Worm (Caenorhabditis elegans) whole organism, L4 larva: ENCODE measurements around the gene sdz-38.

ENCODE experiments used
- F26F4.8 ChIP-seq: fragments of 200-800 bp; sonication (Bioruptor generic); conservative IDR thresholded peaks from 2 replicates; pipeline ENCODE4 v1.3.6; 2022; ENCODE audit warnings: missing genetic modification characterization, missing compliant biosample characterization
- F37D6.2 ChIP-seq: sonication (generic microtip); optimal IDR thresholded peaks from 2 replicates; lab custom pipeline; 2016; ENCODE audit warnings: mild to moderate bottlenecking, missing genetic modification characterization, missing compliant biosample characterization
- F49E8.2 ChIP-seq: sonication (generic microtip); optimal IDR thresholded peaks from 2 replicates; lab custom pipeline; 2016; ENCODE audit warnings: missing compliant biosample characterization, mild to moderate bottlenecking, missing genetic modification characterization, borderline replicate concordance
- R02D3.7 ChIP-seq: fragments of 150-350 bp; sonication (generic microtip); optimal IDR thresholded peaks from 3 replicates; lab custom pipeline; 2014; ENCODE audit warnings: missing biosample characterization, missing genetic modification characterization
- ZK546.5 ChIP-seq, 2 experiments: sonication (generic microtip); optimal IDR thresholded peaks; 2 replicates each; lab custom pipeline; 2017; ENCODE audit warnings: missing biosample characterization in 2 of 2, missing genetic modification characterization in 2 of 2
- ama-1 ChIP-seq: fragments of 150-350 bp; optimal IDR thresholded peaks from 2 replicates; lab custom pipeline; 2014; ENCODE audit warnings: inconsistent platforms, mixed read lengths
- ceh-20 ChIP-seq: fragments of 200-800 bp; sonication (Bioruptor generic); IDR thresholded peaks from 2 replicates; pipeline ENCODE4 v1.3.6; 2022; ENCODE audit warnings: missing genetic modification reagents, missing genetic modification characterization, missing compliant biosample characterization
- ceh-32 ChIP-seq: sonication (generic microtip); optimal IDR thresholded peaks from 2 replicates; lab custom pipeline; 2016; ENCODE audit warnings: mild to moderate bottlenecking, missing genetic modification characterization, missing compliant biosample characterization; ENCODE audit not compliant: poor library complexity
- ceh-44 ChIP-seq: fragments of 200-800 bp; sonication (Bioruptor generic); IDR thresholded peaks from 2 replicates; pipeline ENCODE4 v1.3.6; 2022; ENCODE audit warnings: missing genetic modification reagents, missing genetic modification characterization, missing compliant biosample characterization
- ceh-82 ChIP-seq: sonication (generic microtip); optimal IDR thresholded peaks from 2 replicates; lab custom pipeline; 2017; ENCODE audit warnings: missing biosample characterization, missing genetic modification characterization
- daf-19 ChIP-seq: fragments of 200-800 bp; sonication (Bioruptor generic); conservative IDR thresholded peaks from 2 replicates; pipeline ENCODE4 v1.3.6; 2022; ENCODE audit warnings: missing genetic modification characterization, missing compliant biosample characterization
- daf-8 ChIP-seq: fragments of 200-800 bp; sonication (Bioruptor generic); IDR thresholded peaks from 2 replicates; pipeline ENCODE4 v1.3.6; 2022; ENCODE audit warnings: missing genetic modification characterization, missing compliant biosample characterization
- dmd-6 ChIP-seq: fragments of 200-800 bp; sonication (Bioruptor generic); IDR thresholded peaks from 2 replicates; pipeline ENCODE4 v1.3.6; 2022; ENCODE audit warnings: missing genetic modification reagents, missing genetic modification characterization, missing compliant biosample characterization
- dmd-9 ChIP-seq: fragments of 200-800 bp; sonication (Bioruptor generic); IDR thresholded peaks from 2 replicates; pipeline ENCODE4 v1.3.6; 2022; ENCODE audit warnings: missing genetic modification reagents, missing genetic modification characterization, missing compliant biosample characterization
- dpl-1 ChIP-seq: fragments of 150-350 bp; optimal IDR thresholded peaks from 2 replicates; lab custom pipeline; 2014; ENCODE audit warnings: missing biosample characterization, missing genetic modification reagents, missing genetic modification characterization
- fkh-10 ChIP-seq: fragments of 150-350 bp; optimal IDR thresholded peaks from 2 replicates; lab custom pipeline; 2014; ENCODE audit warnings: missing biosample characterization, missing genetic modification reagents, missing genetic modification characterization
- gei-8 ChIP-seq: fragments of 200-800 bp; sonication (Bioruptor generic); optimal IDR thresholded peaks from 2 replicates; lab custom pipeline; 2018; ENCODE audit warnings: mild to moderate bottlenecking, missing genetic modification characterization, missing compliant biosample characterization
- hlh-11 ChIP-seq: fragments of 200-800 bp; sonication (Bioruptor generic); optimal IDR thresholded peaks from 2 replicates; lab custom pipeline; 2018; ENCODE audit warnings: mild to moderate bottlenecking, missing genetic modification characterization, missing compliant biosample characterization
- hlh-30 ChIP-seq: sonication (generic microtip); optimal IDR thresholded peaks from 2 replicates; lab custom pipeline; 2017; ENCODE audit warnings: antibody characterized with exemption, mild to moderate bottlenecking, missing genetic modification characterization, missing compliant biosample characterization; ENCODE audit not compliant: insufficient read depth
- lim-7 ChIP-seq: fragments of 200-800 bp; sonication (Bioruptor generic); IDR thresholded peaks from 2 replicates; pipeline ENCODE4 v1.3.6; 2022; ENCODE audit warnings: missing genetic modification characterization, missing compliant biosample characterization
- lin-1 ChIP-seq: fragments of 200-800 bp; sonication (Bioruptor generic); IDR thresholded peaks from 2 replicates; pipeline ENCODE4 v1.3.6; 2022; ENCODE audit warnings: missing genetic modification reagents, missing genetic modification characterization, missing compliant biosample characterization
- lin-13 ChIP-seq: fragments of 150-350 bp; optimal IDR thresholded peaks from 2 replicates; lab custom pipeline; 2014; ENCODE audit warnings: missing biosample characterization, missing genetic modification reagents, missing genetic modification characterization
- lin-29 ChIP-seq: fragments of 200-800 bp; sonication (Bioruptor generic); IDR thresholded peaks from 2 replicates; pipeline ENCODE4 v1.3.6; 2022; ENCODE audit warnings: missing genetic modification reagents, missing genetic modification characterization, missing compliant biosample characterization
- lin-38 ChIP-seq: fragments of 200-800 bp; sonication (Bioruptor generic); IDR thresholded peaks from 2 replicates; pipeline ENCODE4 v1.3.6; 2022; ENCODE audit warnings: missing genetic modification reagents, missing genetic modification characterization, missing compliant biosample characterization
- lin-39 ChIP-seq: fragments of 150-350 bp; optimal IDR thresholded peaks from 2 replicates; lab custom pipeline; 2014; ENCODE audit warnings: missing biosample characterization, missing genetic modification reagents, missing genetic modification characterization
- lsy-2 ChIP-seq, 2 experiments: fragments of 150-350 bp in 1 of 2; sonication (generic microtip) in 1 of 2; optimal IDR thresholded peaks; 2 replicates each; lab custom pipeline; 2014 to 2017; ENCODE audit warnings: missing biosample characterization in 2 of 2, missing genetic modification characterization in 2 of 2
- madf-5 ChIP-seq, 2 experiments: fragments of 200-800 bp; sonication (Bioruptor generic); IDR thresholded peaks; 2 replicates each; pipeline ENCODE4 v1.3.6; 2022; ENCODE audit warnings: missing compliant biosample characterization in 2 of 2, missing genetic modification characterization in 2 of 2
- mep-1 ChIP-seq: fragments of 150-350 bp; sonication (generic microtip); optimal IDR thresholded peaks from 3 replicates; lab custom pipeline; 2014; ENCODE audit warnings: missing biosample characterization, missing genetic modification characterization
- mxl-2 ChIP-seq: fragments of 200-800 bp; sonication (Bioruptor generic); conservative IDR thresholded peaks from 2 replicates; pipeline ENCODE4 v1.3.6; 2022; ENCODE audit warnings: missing genetic modification reagents, missing genetic modification characterization, missing compliant biosample characterization
- nhr-102 ChIP-seq: sonication (generic microtip); optimal IDR thresholded peaks from 2 replicates; lab custom pipeline; 2016; ENCODE audit warnings: mild to moderate bottlenecking, missing genetic modification characterization, moderate library complexity, missing compliant biosample characterization
- nhr-11 ChIP-seq: fragments of 150-350 bp; optimal IDR thresholded peaks from 2 replicates; lab custom pipeline; 2014; ENCODE audit warnings: missing biosample characterization, missing genetic modification characterization
- nhr-237 ChIP-seq: sonication (generic microtip); optimal IDR thresholded peaks from 2 replicates; lab custom pipeline; 2017; ENCODE audit warnings: missing biosample characterization, missing genetic modification characterization
- nhr-25 ChIP-seq: sonication (generic microtip); optimal IDR thresholded peaks from 2 replicates; lab custom pipeline; 2017; ENCODE audit warnings: missing genetic modification characterization, mild to moderate bottlenecking, missing compliant biosample characterization, antibody characterized with exemption, moderate library complexity, borderline replicate concordance; ENCODE audit not compliant: insufficient read depth
- nhr-41 ChIP-seq: fragments of 200-800 bp; sonication (Bioruptor generic); IDR thresholded peaks from 2 replicates; pipeline ENCODE4 v1.3.6; 2022; ENCODE audit warnings: missing genetic modification reagents, missing genetic modification characterization, missing compliant biosample characterization
- nhr-42 ChIP-seq: fragments of 200-800 bp; sonication (Bioruptor generic); IDR thresholded peaks from 2 replicates; pipeline ENCODE4 v1.3.6; 2022; ENCODE audit warnings: missing genetic modification characterization, missing compliant biosample characterization
- nhr-77 ChIP-seq: fragments of 150-350 bp; optimal IDR thresholded peaks from 2 replicates; lab custom pipeline; 2014; ENCODE audit warnings: missing biosample characterization, missing genetic modification characterization
- pha-4 ChIP-seq, 2 experiments: fragments of 150-350 bp in 1 of 2; fragments of 200-800 bp in 1 of 2; sonication (Bioruptor generic) in 1 of 2; IDR thresholded peaks in 1 of 2; optimal IDR thresholded peaks in 1 of 2; 2 replicates each; pipeline versions ENCODE4 v1.3.6 to Lab custom; 2014 to 2022; ENCODE audit warnings: missing genetic modification characterization in 2 of 2, missing genetic modification reagents in 2 of 2, missing biosample characterization in 1 of 2, missing compliant biosample characterization in 1 of 2
- rbr-2 ChIP-seq: sonication (generic microtip); optimal IDR thresholded peaks from 2 replicates; lab custom pipeline; 2016; ENCODE audit warnings: missing genotype, missing genetic modification characterization, missing compliant biosample characterization
- set-16 ChIP-seq: fragments of 200-800 bp; sonication (Bioruptor generic); IDR thresholded peaks from 2 replicates; pipeline ENCODE4 v1.3.6; 2022; ENCODE audit warnings: missing genetic modification reagents, missing genetic modification characterization, missing compliant biosample characterization
- skn-1 ChIP-seq: fragments of 150-350 bp; optimal IDR thresholded peaks from 2 replicates; lab custom pipeline; 2014; ENCODE audit warnings: missing biosample characterization, missing genetic modification characterization
- snpc-4 ChIP-seq: fragments of 150-350 bp; optimal IDR thresholded peaks from 2 replicates; lab custom pipeline; 2014; ENCODE audit warnings: missing biosample characterization, missing genetic modification characterization
- spr-1 ChIP-seq: sonication (generic microtip); optimal IDR thresholded peaks from 2 replicates; lab custom pipeline; 2016; ENCODE audit warnings: mild to moderate bottlenecking, missing genetic modification characterization, missing compliant biosample characterization
- spr-3 ChIP-seq: fragments of 200-800 bp; sonication (Bioruptor generic); optimal IDR thresholded peaks from 2 replicates; lab custom pipeline; 2018; ENCODE audit warnings: mild to moderate bottlenecking, missing genetic modification characterization, missing compliant biosample characterization
- tag-97 ChIP-seq: fragments of 200-800 bp; sonication (Bioruptor generic); IDR thresholded peaks from 2 replicates; pipeline ENCODE4 v1.3.6; 2022; ENCODE audit warnings: missing genetic modification characterization, missing compliant biosample characterization
- tra-1 ChIP-seq: fragments of 200-800 bp; sonication (Bioruptor generic); IDR thresholded peaks from 2 replicates; pipeline ENCODE4 v1.3.6; 2022; ENCODE audit warnings: missing genetic modification reagents, missing genetic modification characterization, missing compliant biosample characterization
- unc-130 ChIP-seq: sonication (generic microtip); optimal IDR thresholded peaks from 2 replicates; lab custom pipeline; 2016; ENCODE audit warnings: missing genetic modification reagents, missing genetic modification characterization, missing compliant biosample characterization
- unc-62 ChIP-seq, 3 experiments: fragments of 150-350 bp in 1 of 3; sonication (generic microtip); optimal IDR thresholded peaks in 2 of 3; peaks in 1 of 3; 1 replicate in 1 of 3; 2 replicates in 2 of 3; lab custom pipeline; 2014 to 2017; ENCODE audit warnings: missing biosample characterization in 3 of 3, missing genetic modification characterization in 3 of 3, missing genetic modification reagents in 3 of 3, missing genotype in 1 of 3
- vab-7 ChIP-seq: fragments of 200-800 bp; sonication (Bioruptor generic); IDR thresholded peaks from 2 replicates; pipeline ENCODE4 v1.3.6; 2022; ENCODE audit warnings: missing genetic modification reagents, missing genetic modification characterization, missing compliant biosample characterization
- zag-1 ChIP-seq: fragments of 150-350 bp; optimal IDR thresholded peaks from 2 replicates; lab custom pipeline; 2014; ENCODE audit warnings: missing biosample characterization, missing genetic modification characterization
- zip-2 ChIP-seq: fragments of 150-350 bp; optimal IDR thresholded peaks from 2 replicates; lab custom pipeline; 2014; ENCODE audit warnings: missing biosample characterization, missing genetic modification characterization

sdz-38 gene

ce11 chrII:9940430-9940829 is 41.2 kb downstream of the sdz-38 start, which contains the start of gene ufd-3 (continued):
- TF ChIP-seq lsy-2 (tag; optimal IDR thresholded peaks at IDR 0.05; lab: Kevin White, UChicago) (peak; percentile 38 to 92), R02D3.7 (tag; lab: Kevin White, UChicago) (no peak), F26F4.8 (GFP tag; lab: Robert Waterston, UW) (no peak), hlh-11 (tag; lab: Kevin White, UChicago) (peak; percentile 53), zip-2 (tag; lab: Kevin White, UChicago) (no peak), lin-39 (tag; lab: Kevin White, UChicago) (no peak), gei-8 (no peak), nhr-237 (tag; lab: Kevin White, UChicago) (no peak), set-16 (no peak), daf-19 (GFP tag; lab: Robert Waterston, UW) (no peak), nhr-25 (tag; lab: Kevin White, UChicago) (no peak), unc-130 (GFP tag; lab: Kevin White, UChicago) (peak; percentile 91), zag-1 (tag; lab: Kevin White, UChicago) (no peak), ceh-32 (tag; lab: Kevin White, UChicago) (no peak), mep-1 (peak; percentile 82), lin-13 (GFP tag; lab: Kevin White, UChicago) (peak; percentile 28), ceh-44 (GFP tag; lab: Robert Waterston, UW) (peak; percentile 22; the same call in 1 of the 2 replicates), lin-29 (no peak), nhr-102 (peak; percentile 46), lim-7 (GFP tag; lab: Robert Waterston, UW) (no peak), lin-1 (GFP tag; lab: Robert Waterston, UW) (no peak), tra-1 (GFP tag; lab: Robert Waterston, UW) (no peak; the same call in 1 of the 2 replicates), madf-5 (GFP tag; IDR thresholded peaks at IDR 0.05; lab: Robert Waterston, UW) (peak in 1 of 2 experiments; percentile 14; a peak in 1 of 4 replicates), nhr-77 (tag; lab: Kevin White, UChicago) (peak; percentile 19), ZK546.5 (tag; optimal IDR thresholded peaks at IDR 0.05; lab: Kevin White, UChicago) (no peak), spr-1 (tag; lab: Kevin White, UChicago) (no peak), vab-7 (GFP tag; lab: Robert Waterston, UW) (no peak), ceh-82 (tag; lab: Kevin White, UChicago) (no peak), nhr-42 (GFP tag; lab: Robert Waterston, UW) (no peak), F37D6.2 (tag; lab: Kevin White, UChicago) (peak; percentile 55), unc-62 (GFP tag; optimal IDR thresholded peaks at IDR 0.05 in 1 of 2; lab: Kevin White, UChicago) (peak in 1 of 2 experiments; percentile 89), unc-62 (tag; optimal IDR thresholded peaks at IDR 0.05; lab: Kevin White, UChicago) (no peak), snpc-4 (tag; lab: Kevin White, UChicago) (no peak), dpl-1 (GFP tag; lab: Kevin White, UChicago) (peak; percentile 98), skn-1 (tag; lab: Kevin White, UChicago) (no peak), dmd-9 (GFP tag; lab: Robert Waterston, UW) (peak; percentile 81), lin-38 (peak; percentile 76), ama-1 (lab: Kevin White, UChicago) (peak; percentile 63), ceh-20 (0 out of 2 replicates have a peak, but pooled peaks have one; percentile 18), F49E8.2 (tag; lab: Kevin White, UChicago) (peak; percentile 63), hlh-30 (tag; lab: Kevin White, UChicago) (peak; percentile 59), rbr-2 (tag; lab: Kevin White, UChicago) (peak; percentile 66), dmd-6 (GFP tag; lab: Robert Waterston, UW) (peak; percentile 63), nhr-11 (peak; percentile 82), pha-4 (GFP tag; IDR thresholded peaks at IDR 0.05; lab: Robert Waterston, UW) (peak; percentile 46; the same call in 1 of the 2 replicates), pha-4 (tag; optimal IDR thresholded peaks at IDR 0.05; lab: Kevin White, UChicago) (peak; percentile 59), daf-8 (GFP tag; lab: Robert Waterston, UW) (no peak), fkh-10 (GFP tag; lab: Kevin White, UChicago) (peak; percentile 51), tag-97 (GFP tag; lab: Robert Waterston, UW) (no peak), mxl-2 (GFP tag; lab: Robert Waterston, UW) (no peak), spr-3 (GFP tag; lab: Kevin White, UChicago) (no peak), nhr-41 (GFP tag; lab: Robert Waterston, UW) (no peak)
